Fruit fly (Drosophila melanogaster) whole organism, embryonic: ENCODE measurements around the gene cactin.
A peak's percentile ranks its signal among the peaks of the same experiment; 100 is the strongest.

ENCODE experiments used
- Aef1 ChIP-seq: fragments of 200-800 bp; sonication (Bioruptor generic); IDR thresholded peaks from 3 replicates; pipeline ENCODE4 v1.3.6; 2022; ENCODE audit warnings: missing biosample characterization, missing genetic modification characterization
- CG11247 ChIP-seq: fragments of 200-800 bp; sonication (Bioruptor generic); IDR thresholded peaks from 2 replicates; pipeline ENCODE4 v1.3.6; 2022; ENCODE audit warnings: missing biosample characterization, missing genetic modification characterization
- CG12236 ChIP-seq: fragments of 200-800 bp; sonication (Bioruptor generic); optimal IDR thresholded peaks from 2 replicates; lab custom pipeline; 2016; ENCODE audit warnings: missing biosample characterization, missing genetic modification characterization
- CG12659 ChIP-seq: fragments of 200-800 bp; sonication (Bioruptor generic); optimal IDR thresholded peaks from 3 replicates; lab custom pipeline; 2017; ENCODE audit warnings: mild to moderate bottlenecking, missing biosample characterization, missing genetic modification reagents, missing genetic modification characterization
- CG13894 ChIP-seq: fragments of 200-800 bp; sonication (Bioruptor generic); optimal IDR thresholded peaks from 3 replicates; lab custom pipeline; 2018; ENCODE audit warnings: missing biosample characterization, mild to moderate bottlenecking, missing genetic modification characterization, moderate library complexity
- CG15269 ChIP-seq: fragments of 200-800 bp; sonication (Bioruptor generic); optimal IDR thresholded peaks from 2 replicates; lab custom pipeline; 2018; ENCODE audit warnings: missing biosample characterization, mild to moderate bottlenecking, missing genetic modification characterization, moderate library complexity
- CG1602 ChIP-seq: fragments of 200-800 bp; sonication (Bioruptor generic); optimal IDR thresholded peaks from 3 replicates; lab custom pipeline; 2016; ENCODE audit warnings: missing biosample characterization, missing genetic modification characterization
- CG17359 ChIP-seq: fragments of 200-800 bp; sonication (Bioruptor generic); optimal IDR thresholded peaks from 3 replicates; lab custom pipeline; 2018; ENCODE audit warnings: missing biosample characterization, mild to moderate bottlenecking, missing genetic modification characterization, moderate library complexity
- CG4282 ChIP-seq: fragments of 200-800 bp; sonication (Bioruptor generic); optimal IDR thresholded peaks from 2 replicates; lab custom pipeline; 2016; ENCODE audit warnings: missing biosample characterization, missing genetic modification characterization
- CG6175 ChIP-seq: fragments of 200-800 bp; sonication (Bioruptor generic); IDR thresholded peaks from 3 replicates; pipeline ENCODE4 v1.3.6; 2022; ENCODE audit warnings: missing biosample characterization, missing genetic modification characterization
- CG6765 ChIP-seq: fragments of 200-800 bp; sonication (Bioruptor generic); optimal IDR thresholded peaks from 3 replicates; lab custom pipeline; 2017; ENCODE audit warnings: missing biosample characterization, mild to moderate bottlenecking, missing genetic modification characterization
- CG6854 ChIP-seq: fragments of 200-800 bp; sonication (Bioruptor generic); optimal IDR thresholded peaks from 3 replicates; lab custom pipeline; 2017; ENCODE audit warnings: missing biosample characterization, mild to moderate bottlenecking, missing genetic modification characterization
- CG7556 ChIP-seq: fragments of 200-800 bp; sonication (Bioruptor generic); optimal IDR thresholded peaks from 2 replicates; lab custom pipeline; 2017; ENCODE audit warnings: missing biosample characterization, mild to moderate bottlenecking, missing genetic modification characterization
- CG7745 ChIP-seq: fragments of 200-800 bp; sonication (Bioruptor generic); optimal IDR thresholded peaks from 2 replicates; lab custom pipeline; 2018; ENCODE audit warnings: missing biosample characterization, mild to moderate bottlenecking, missing genetic modification characterization, moderate library complexity
- CG7987 ChIP-seq: fragments of 200-800 bp; sonication (Bioruptor generic); optimal IDR thresholded peaks from 2 replicates; lab custom pipeline; 2018; ENCODE audit warnings: missing biosample characterization, mild to moderate bottlenecking, missing genetic modification characterization, moderate library complexity
- CHES-1-like ChIP-seq: fragments of 200-800 bp; sonication (Bioruptor generic); optimal IDR thresholded peaks from 2 replicates; lab custom pipeline; 2016; ENCODE audit warnings: missing biosample characterization, missing genetic modification characterization
- Gug ChIP-seq: fragments of 200-800 bp; sonication (Bioruptor generic); IDR thresholded peaks from 4 replicates; pipeline ENCODE4 v1.3.6; 2022; ENCODE audit warnings: missing biosample characterization, missing genetic modification characterization
- H15 ChIP-seq: fragments of 200-800 bp; sonication (Bioruptor generic); IDR thresholded peaks from 3 replicates; pipeline ENCODE4 v1.3.6; 2022; ENCODE audit warnings: missing biosample characterization, missing genetic modification characterization
- HLHmδ ChIP-seq: fragments of 200-800 bp; sonication (Bioruptor generic); optimal IDR thresholded peaks from 2 replicates; lab custom pipeline; 2018; ENCODE audit warnings: missing biosample characterization, mild to moderate bottlenecking, missing genetic modification characterization, moderate library complexity
- Kr ChIP-seq: fragments of 200-800 bp; sonication (Bioruptor generic); optimal IDR thresholded peaks from 2 replicates; lab custom pipeline; 2017; ENCODE audit warnings: missing biosample characterization, mild to moderate bottlenecking, missing genetic modification characterization
- Max ChIP-seq: fragments of 200-800 bp; sonication (Bioruptor generic); optimal IDR thresholded peaks from 2 replicates; lab custom pipeline; 2016; ENCODE audit warnings: missing biosample characterization, mild to moderate bottlenecking, missing genetic modification characterization
- Med ChIP-seq: fragments of 200-800 bp; sonication (Bioruptor generic); peaks from one replicate; lab custom pipeline; 2016; ENCODE audit warnings: missing biosample characterization, missing genetic modification characterization, mild to moderate bottlenecking, inconsistent platforms, moderate library complexity
- Spps ChIP-seq: fragments of 200-800 bp; sonication (Bioruptor generic); optimal IDR thresholded peaks from 2 replicates; lab custom pipeline; 2018; ENCODE audit warnings: missing biosample characterization, mild to moderate bottlenecking, missing genetic modification characterization
- Sry-δ ChIP-seq: fragments of 200-800 bp; sonication (Bioruptor generic); optimal IDR thresholded peaks from 2 replicates; lab custom pipeline; 2016; ENCODE audit warnings: missing biosample characterization, missing genetic modification characterization
- amos ChIP-seq: fragments of 200-800 bp; sonication (Bioruptor generic); IDR thresholded peaks from 2 replicates; pipeline ENCODE4 v1.3.6; 2022; ENCODE audit warnings: missing biosample characterization, missing genetic modification characterization; ENCODE audit not compliant: partially characterized antibody
- ara ChIP-seq: fragments of 200-800 bp; sonication (Bioruptor generic); IDR thresholded peaks from 2 replicates; pipeline ENCODE4 v1.3.6; 2022; ENCODE audit warnings: missing biosample characterization, missing genetic modification characterization
- bab2 ChIP-seq: fragments of 200-800 bp; sonication (Bioruptor generic); optimal IDR thresholded peaks from 2 replicates; lab custom pipeline; 2016; ENCODE audit warnings: missing biosample characterization, missing genetic modification characterization
- cato ChIP-seq: fragments of 200-800 bp; sonication (Bioruptor generic); optimal IDR thresholded peaks from 2 replicates; lab custom pipeline; 2016; ENCODE audit warnings: missing biosample characterization, missing genetic modification characterization, borderline replicate concordance
- dimm ChIP-seq: fragments of 200-800 bp; sonication (Bioruptor generic); IDR thresholded peaks from 2 replicates; pipeline ENCODE4 v1.3.6; 2022; ENCODE audit warnings: missing biosample characterization, missing genetic modification characterization
- dmrt99B ChIP-seq: fragments of 200-800 bp; sonication (Bioruptor generic); optimal IDR thresholded peaks from 2 replicates; lab custom pipeline; 2018; ENCODE audit warnings: missing biosample characterization, mild to moderate bottlenecking, missing genetic modification characterization, moderate library complexity
- dpn ChIP-seq, 2 experiments: fragments of 200-800 bp; sonication (Bioruptor generic); optimal IDR thresholded peaks; 3 replicates each; lab custom pipeline; 2016; ENCODE audit warnings: missing biosample characterization in 2 of 2, missing genetic modification characterization in 2 of 2
- dysf ChIP-seq: fragments of 200-800 bp; sonication (Bioruptor generic); IDR thresholded peaks from 3 replicates; pipeline ENCODE4 v1.3.6; 2022; ENCODE audit warnings: missing biosample characterization, missing genetic modification characterization
- ems ChIP-seq: fragments of 200-800 bp; sonication (Bioruptor generic); optimal IDR thresholded peaks from 3 replicates; lab custom pipeline; 2016; ENCODE audit warnings: missing biosample characterization, missing genetic modification characterization
- fru ChIP-seq: fragments of >200 bp; optimal IDR thresholded peaks from 2 replicates; lab custom pipeline; 2017
- ftz-f1 ChIP-seq: fragments of 200-800 bp; sonication (Bioruptor generic); optimal IDR thresholded peaks from 2 replicates; lab custom pipeline; 2016; ENCODE audit warnings: missing biosample characterization, missing genetic modification characterization
- gcm ChIP-seq: fragments of 200-800 bp; sonication (Bioruptor generic); optimal IDR thresholded peaks from 2 replicates; lab custom pipeline; 2019; ENCODE audit warnings: missing biosample characterization, mild to moderate bottlenecking, missing genetic modification characterization, moderate library complexity
- gfzf ChIP-seq: fragments of 200-800 bp; sonication (Bioruptor generic); optimal IDR thresholded peaks from 2 replicates; lab custom pipeline; 2016; ENCODE audit warnings: missing biosample characterization, mild to moderate bottlenecking, missing genetic modification characterization, moderate library complexity
- grau ChIP-seq: fragments of 200-800 bp; optimal IDR thresholded peaks from 3 replicates; lab custom pipeline; 2019; ENCODE audit warnings: missing biosample characterization, mild to moderate bottlenecking, missing genetic modification characterization, moderate library complexity
- hb ChIP-seq: fragments of 200-800 bp; sonication (Bioruptor generic); IDR thresholded peaks from 3 replicates; pipeline ENCODE4 v1.3.6; 2022; ENCODE audit warnings: missing biosample characterization, missing genetic modification characterization; ENCODE audit not compliant: partially characterized antibody
- kah ChIP-seq: fragments of 200-800 bp; sonication (Bioruptor generic); optimal IDR thresholded peaks from 2 replicates; lab custom pipeline; 2018; ENCODE audit warnings: missing biosample characterization, mild to moderate bottlenecking, missing genetic modification characterization
- mam ChIP-seq: fragments of 200-800 bp; sonication (Bioruptor generic); optimal IDR thresholded peaks from 3 replicates; lab custom pipeline; 2016; ENCODE audit warnings: missing biosample characterization, missing genetic modification characterization
- nmo ChIP-seq: fragments of 200-800 bp; sonication (Bioruptor generic); optimal IDR thresholded peaks from 2 replicates; lab custom pipeline; 2018; ENCODE audit warnings: missing biosample characterization, mild to moderate bottlenecking, missing genetic modification characterization, moderate library complexity
- onecut ChIP-seq: fragments of 200-800 bp; sonication (Bioruptor generic); IDR thresholded peaks from 2 replicates; pipeline ENCODE4 v1.3.6; 2022; ENCODE audit warnings: missing biosample characterization, missing genetic modification characterization
- pzg ChIP-seq: fragments of 200-800 bp; sonication (Bioruptor generic); optimal IDR thresholded peaks from 3 replicates; lab custom pipeline; 2018; ENCODE audit warnings: missing biosample characterization, mild to moderate bottlenecking, missing genetic modification characterization, moderate library complexity
- row ChIP-seq: fragments of 200-800 bp; sonication (Bioruptor generic); IDR thresholded peaks from 3 replicates; pipeline ENCODE4 v1.3.6; 2022; ENCODE audit warnings: missing biosample characterization, missing genetic modification characterization
- tll ChIP-seq, 2 experiments: fragments of 200-800 bp in 1 of 2; fragments of >200 bp in 1 of 2; sonication (Bioruptor generic) in 1 of 2; optimal IDR thresholded peaks; 2 replicates each; lab custom pipeline; 2017 to 2019; ENCODE audit warnings: missing biosample characterization in 2 of 2, missing genetic modification characterization in 2 of 2, mild to moderate bottlenecking in 1 of 2, moderate library complexity in 1 of 2
- toy ChIP-seq: fragments of 200-800 bp; sonication (Bioruptor generic); IDR thresholded peaks from 2 replicates; pipeline ENCODE4 v1.3.6; 2022; ENCODE audit warnings: missing biosample characterization, missing genetic modification characterization
- trem ChIP-seq: fragments of 200-800 bp; optimal IDR thresholded peaks from 3 replicates; lab custom pipeline; 2019; ENCODE audit warnings: missing biosample characterization, mild to moderate bottlenecking, missing genetic modification characterization, moderate library complexity
- twi ChIP-seq: fragments of 200-800 bp; optimal IDR thresholded peaks from 2 replicates; lab custom pipeline; 2019; ENCODE audit warnings: missing biosample characterization, mild to moderate bottlenecking, missing genetic modification characterization, moderate library complexity
- tx ChIP-seq: fragments of 200-800 bp; sonication (Bioruptor generic); optimal IDR thresholded peaks from 2 replicates; lab custom pipeline; 2016; ENCODE audit warnings: missing biosample characterization, missing genetic modification characterization

The cactin gene

dm6 chrX:20447865-20448584, 24.2 kb downstream of the cactin start (continued):
- peak; percentile 1 for TF ChIP-seq CG12659
- TF ChIP-seq gfzf (GFP tag; lab: Kevin White, UChicago): no peak
- peak; percentile 34 for TF ChIP-seq Med
- TF ChIP-seq Spps (tag; lab: Kevin White, UChicago): no peak
- no peak for TF ChIP-seq CG6854 (GFP tag; lab: Kevin White, UChicago)
- peak; percentile 26; the same call in 2 of the 3 replicates for TF ChIP-seq row (GFP tag; lab: Robert Waterston, UW)
- TF ChIP-seq trem: no peak
- peak; percentile 41 for TF ChIP-seq CG13894 (tag; lab: Kevin White, UChicago)
- TF ChIP-seq mam (GFP tag; lab: Kevin White, UChicago): no peak
- no peak for TF ChIP-seq ara (GFP tag; lab: Robert Waterston, UW)
- TF ChIP-seq toy (GFP tag; lab: Robert Waterston, UW): no peak
- no peak for TF ChIP-seq CG6765 (GFP tag; lab: Kevin White, UChicago)
- no peak for TF ChIP-seq cato (GFP tag; lab: Kevin White, UChicago)
- no peak for TF ChIP-seq CG7987 (GFP tag; lab: Kevin White, UChicago)
- no peak for TF ChIP-seq pzg
- no peak for TF ChIP-seq Max (GFP tag; lab: Kevin White, UChicago)
- no peak for TF ChIP-seq twi
- peak; percentile 17 for TF ChIP-seq CG15269 (tag; lab: Kevin White, UChicago)
- no peak for TF ChIP-seq dimm (GFP tag; lab: Robert Waterston, UW)
- peak; percentile 52 for TF ChIP-seq CG7556 (GFP tag; lab: Kevin White, UChicago)
- no peak for TF ChIP-seq amos (GFP tag; lab: Robert Waterston, UW)
- TF ChIP-seq tll (GFP tag; optimal IDR thresholded peaks at IDR 0.05; lab: Kevin White, UChicago): no peak
- no peak for TF ChIP-seq HLHmδ (GFP tag; lab: Kevin White, UChicago)
- no peak for TF ChIP-seq ftz-f1 (GFP tag; lab: Kevin White, UChicago)
- TF ChIP-seq CG6175 (GFP tag; lab: Robert Waterston, UW): no peak
- TF ChIP-seq tx (GFP tag; lab: Kevin White, UChicago): no peak
- peak; percentile 31 for TF ChIP-seq grau (tag; lab: Kevin White, UChicago)
- TF ChIP-seq dpn (GFP tag; optimal IDR thresholded peaks at IDR 0.05; lab: Kevin White, UChicago): no peak
- TF ChIP-seq Sry-δ (GFP tag; lab: Kevin White, UChicago): no peak
- TF ChIP-seq fru (lab: Kevin White, UChicago): no peak
- no peak for TF ChIP-seq hb (GFP tag; lab: Robert Waterston, UW)
- no peak for TF ChIP-seq ems (GFP tag; lab: Kevin White, UChicago)
- TF ChIP-seq CG4282 (GFP tag; lab: Kevin White, UChicago): no peak
- peak; percentile 27 for TF ChIP-seq dmrt99B (tag; lab: Kevin White, UChicago)
- TF ChIP-seq dysf (GFP tag; lab: Robert Waterston, UW): 0 out of 3 replicates have a peak, but pooled peaks have one; percentile 12
- TF ChIP-seq nmo (GFP tag; lab: Kevin White, UChicago): no peak
- no peak for TF ChIP-seq Kr
- TF ChIP-seq bab2 (GFP tag; lab: Kevin White, UChicago): no peak
- no peak for TF ChIP-seq CG11247 (GFP tag; lab: Robert Waterston, UW)
- no peak for TF ChIP-seq CG1602 (GFP tag; lab: Kevin White, UChicago)
- TF ChIP-seq CHES-1-like (GFP tag; lab: Kevin White, UChicago): no peak
- peak; percentile 3 for TF ChIP-seq CG17359 (tag; lab: Kevin White, UChicago)
- TF ChIP-seq gcm (GFP tag; lab: Kevin White, UChicago): no peak
- no peak for TF ChIP-seq Aef1
- no peak for TF ChIP-seq CG7745
- no peak for TF ChIP-seq H15
- TF ChIP-seq kah (GFP tag; lab: Kevin White, UChicago): no peak
- no peak for TF ChIP-seq CG12236 (GFP tag; lab: Kevin White, UChicago)
- no peak for TF ChIP-seq Gug (GFP tag; lab: Robert Waterston, UW)
- TF ChIP-seq onecut: no peak
